Worm (Caenorhabditis elegans) whole organism, midembryonic: ENCODE data around the gene Y75B7B.2.

Experiments used
- T22C8.4 ChIP-seq: fragments of 200-800 bp; sonication (Bioruptor generic); IDR thresholded peaks from 2 replicates; pipeline ENCODE4 v1.3.6; 2022; ENCODE audit warnings: missing genetic modification characterization, missing compliant biosample characterization
- cog-1 ChIP-seq: sonication (generic microtip); optimal IDR thresholded peaks from 2 replicates; lab custom pipeline; 2016; ENCODE audit warnings: missing genetic modification characterization, missing compliant biosample characterization
- flt-1 ChIP-seq: fragments of 200-800 bp; sonication (Bioruptor generic); IDR thresholded peaks from 2 replicates; pipeline ENCODE4 v1.3.6; 2022; ENCODE audit warnings: missing genetic modification characterization, missing compliant biosample characterization
- klf-2 ChIP-seq: fragments of 200-800 bp; sonication (Bioruptor generic); conservative IDR thresholded peaks from 2 replicates; pipeline ENCODE4 v1.3.6; 2022; ENCODE audit warnings: missing genetic modification reagents, missing genetic modification characterization, missing compliant biosample characterization
- med-1 ChIP-seq: sonication (generic microtip); optimal IDR thresholded peaks from 2 replicates; lab custom pipeline; 2017; ENCODE audit warnings: missing genetic modification characterization, mild to moderate bottlenecking, missing compliant biosample characterization, antibody characterized with exemption, missing genetic modification reagents; ENCODE audit not compliant: insufficient read depth
- ref-1 ChIP-seq: fragments of 200-800 bp; sonication (Bioruptor generic); conservative IDR thresholded peaks from 2 replicates; pipeline ENCODE4 v1.3.6; 2022; ENCODE audit warnings: missing genetic modification reagents, missing genetic modification characterization, missing compliant biosample characterization
- tab-1 ChIP-seq: fragments of 200-800 bp; sonication (Bioruptor generic); IDR thresholded peaks from 2 replicates; pipeline ENCODE4 v1.3.6; 2022; ENCODE audit warnings: missing genetic modification characterization, missing compliant biosample characterization
- ztf-23 ChIP-seq: fragments of 200-800 bp; sonication (Bioruptor generic); IDR thresholded peaks from 2 replicates; pipeline ENCODE4 v1.3.6; 2022; ENCODE audit warnings: missing genetic modification reagents, missing genetic modification characterization, missing compliant biosample characterization
- ztf-29 ChIP-seq: fragments of 200-800 bp; sonication (Bioruptor generic); IDR thresholded peaks from 2 replicates; pipeline ENCODE4 v1.3.6; 2022; ENCODE audit warnings: missing genetic modification reagents, missing genetic modification characterization, missing compliant biosample characterization

The Y75B7B.2 gene

DNA sequence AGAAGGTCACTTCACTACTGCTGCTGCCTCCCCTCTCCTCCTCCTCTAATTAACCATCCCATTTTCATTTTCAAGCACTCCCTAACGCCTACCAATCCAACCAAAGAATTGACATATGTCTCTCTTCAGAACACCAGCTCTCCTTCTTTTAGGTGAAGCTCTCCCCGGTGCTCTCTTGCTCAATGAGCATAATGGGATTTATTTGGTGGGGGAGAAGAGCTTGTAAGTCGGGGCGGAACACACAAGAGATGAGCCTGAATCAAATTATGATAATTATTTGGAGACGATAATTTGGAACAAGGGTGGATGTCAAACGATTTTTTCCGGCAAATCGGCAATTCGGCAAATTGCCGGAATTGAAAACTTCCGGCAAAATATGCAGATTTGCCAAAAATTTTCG, 23.0 kb downstream of the Y75B7B.2 start:
- TF ChIP-seq tab-1, result no peak
- no peak for TF ChIP-seq cog-1 (tag; lab: Kevin White, UChicago)
- no peak for TF ChIP-seq ztf-23 (GFP tag; lab: Robert Waterston, UW)
- no peak for TF ChIP-seq ztf-29
- no peak for TF ChIP-seq klf-2 (GFP tag; lab: Robert Waterston, UW)
- TF ChIP-seq ref-1 (GFP tag; lab: Robert Waterston, UW), result no peak
- TF ChIP-seq T22C8.4 (GFP tag; lab: Robert Waterston, UW), result no peak
- TF ChIP-seq med-1 (GFP tag; lab: Kevin White, UChicago), result no peak
- TF ChIP-seq flt-1 (GFP tag; lab: Robert Waterston, UW), result no peak

DNA sequence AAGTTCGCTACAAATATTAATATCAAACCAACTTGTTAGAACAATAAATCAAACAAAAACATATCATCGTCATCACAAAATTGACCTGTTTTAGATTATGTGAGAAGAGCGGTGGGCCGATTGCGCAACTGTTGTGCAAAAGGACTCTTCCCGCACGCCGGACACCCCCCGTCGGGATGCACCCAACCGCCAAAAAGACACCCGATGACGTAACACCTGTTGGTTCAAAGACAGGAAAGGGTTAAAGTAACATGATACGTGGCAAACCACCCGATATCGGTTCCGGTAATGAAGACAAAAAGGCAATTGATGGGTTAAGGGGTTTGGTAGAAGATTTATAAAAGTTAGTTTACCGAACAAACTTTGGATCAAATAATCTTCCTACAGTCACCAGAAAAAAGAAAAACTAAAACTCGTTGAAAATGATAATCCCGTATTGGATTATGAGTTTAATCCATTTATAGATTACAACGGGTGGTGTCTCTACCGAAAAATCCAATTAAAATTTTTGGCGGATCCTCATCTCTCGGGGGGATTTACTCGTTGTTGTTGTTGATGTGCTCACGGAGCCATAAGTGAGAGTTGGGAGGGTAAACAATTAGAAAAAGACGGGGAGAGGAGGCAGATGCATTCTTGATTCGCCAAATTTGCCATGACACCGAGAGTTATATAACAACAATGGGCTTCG, 31.7 kb downstream of the Y75B7B.2 start:
- TF ChIP-seq ztf-23 (GFP tag; lab: Robert Waterston, UW) (no peak), cog-1 (tag; lab: Kevin White, UChicago) (no peak), flt-1 (GFP tag; lab: Robert Waterston, UW) (no peak), tab-1 (no peak), med-1 (GFP tag; lab: Kevin White, UChicago) (no peak), ztf-29 (no peak), T22C8.4 (GFP tag; lab: Robert Waterston, UW) (no peak), ref-1 (GFP tag; lab: Robert Waterston, UW) (no peak), klf-2 (GFP tag; lab: Robert Waterston, UW) (no peak)

DNA sequence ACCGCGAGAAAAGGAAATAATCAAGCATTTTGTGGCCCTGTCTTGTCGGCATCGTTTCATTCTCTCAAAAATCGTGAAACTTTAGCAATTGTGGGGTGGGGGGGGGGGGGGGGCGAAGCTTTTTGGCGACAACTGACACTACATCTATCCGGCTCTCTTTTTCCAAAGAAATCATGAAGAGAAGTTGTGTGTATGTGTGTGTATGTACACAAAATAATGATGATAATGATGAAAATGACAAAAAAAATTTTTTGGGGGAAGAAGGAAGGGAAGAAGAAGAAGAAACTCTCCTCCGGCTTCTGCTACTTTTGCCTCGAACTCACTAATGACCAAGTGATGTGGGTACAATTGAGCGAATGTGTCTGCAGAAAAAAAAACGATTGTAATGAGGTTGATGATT, 32.8 kb downstream of the Y75B7B.2 start:
- TF ChIP-seq flt-1 (GFP tag; lab: Robert Waterston, UW) (no peak), klf-2 (GFP tag; lab: Robert Waterston, UW) (no peak), ztf-23 (GFP tag; lab: Robert Waterston, UW) (no peak), T22C8.4 (GFP tag; lab: Robert Waterston, UW) (no peak), cog-1 (tag; lab: Kevin White, UChicago) (no peak), ztf-29 (no peak), med-1 (GFP tag; lab: Kevin White, UChicago) (no peak), tab-1 (no peak), ref-1 (GFP tag; lab: Robert Waterston, UW) (no peak)

DNA sequence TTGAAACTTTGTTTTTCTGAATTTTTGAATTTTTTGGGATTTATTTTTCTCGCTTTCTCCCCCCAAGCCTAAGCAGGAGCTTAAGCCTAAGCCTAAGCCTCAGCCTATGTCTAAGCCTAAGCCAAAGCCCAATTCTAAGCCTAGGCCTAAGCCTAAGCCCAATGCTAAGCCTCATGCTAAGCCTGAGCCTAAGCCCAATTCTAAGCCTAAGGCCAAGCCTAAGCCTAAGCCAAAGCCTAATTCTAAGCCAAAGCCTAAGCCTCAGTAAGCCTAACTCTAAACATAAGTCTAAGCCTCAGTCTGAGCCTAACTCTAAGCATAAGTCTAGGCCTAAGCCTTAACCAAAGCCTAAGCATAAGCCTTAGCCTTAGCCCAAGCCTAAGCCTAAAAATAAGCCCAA, 33.4 kb downstream of the Y75B7B.2 start:
- no peak for TF ChIP-seq ztf-29
- TF ChIP-seq klf-2 (GFP tag; lab: Robert Waterston, UW), result 0 out of 2 replicates have a peak, but pooled peaks have one; percentile 33
- no peak for TF ChIP-seq ref-1 (GFP tag; lab: Robert Waterston, UW)
- no peak for TF ChIP-seq med-1 (GFP tag; lab: Kevin White, UChicago)

DNA sequence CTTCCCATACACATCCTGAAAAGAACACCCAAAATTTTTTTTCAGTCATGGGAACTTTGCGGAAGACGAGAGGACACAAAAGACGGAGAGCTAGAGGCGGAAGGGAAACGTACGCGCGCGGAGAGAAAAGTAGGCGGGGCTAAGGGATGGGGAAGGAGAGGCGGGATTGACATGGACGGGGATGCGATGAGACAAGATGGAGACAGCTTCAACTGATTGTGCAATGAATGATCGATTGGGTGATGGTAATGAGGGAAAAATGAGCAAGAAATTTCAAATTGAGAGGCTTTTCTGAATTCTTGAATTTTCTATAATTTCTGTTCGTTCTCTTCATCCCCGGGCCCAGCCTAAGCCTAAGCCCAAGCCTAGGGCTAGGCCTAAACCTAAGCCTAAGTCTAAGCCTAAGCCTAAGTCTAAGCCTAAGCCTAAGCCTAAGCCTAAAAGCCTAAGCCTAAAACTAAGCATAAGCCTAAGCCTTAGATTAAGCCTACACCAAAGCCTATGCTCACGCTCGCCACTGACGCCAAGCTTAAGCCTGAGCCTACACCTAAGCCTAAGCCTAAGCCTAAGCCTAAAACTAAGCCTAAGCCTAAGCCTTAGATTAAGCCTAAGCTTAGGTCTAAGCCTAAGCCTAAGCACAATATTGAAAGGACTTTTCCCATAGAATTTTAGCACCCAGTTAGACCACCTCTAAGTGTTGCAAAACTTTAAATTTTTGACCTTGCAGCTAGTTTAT, 39.3 kb downstream of the Y75B7B.2 start:
- TF ChIP-seq ref-1 (GFP tag; lab: Robert Waterston, UW) (no peak), ztf-29 (peak; percentile 83; the same call in 1 of the 2 replicates)

DNA sequence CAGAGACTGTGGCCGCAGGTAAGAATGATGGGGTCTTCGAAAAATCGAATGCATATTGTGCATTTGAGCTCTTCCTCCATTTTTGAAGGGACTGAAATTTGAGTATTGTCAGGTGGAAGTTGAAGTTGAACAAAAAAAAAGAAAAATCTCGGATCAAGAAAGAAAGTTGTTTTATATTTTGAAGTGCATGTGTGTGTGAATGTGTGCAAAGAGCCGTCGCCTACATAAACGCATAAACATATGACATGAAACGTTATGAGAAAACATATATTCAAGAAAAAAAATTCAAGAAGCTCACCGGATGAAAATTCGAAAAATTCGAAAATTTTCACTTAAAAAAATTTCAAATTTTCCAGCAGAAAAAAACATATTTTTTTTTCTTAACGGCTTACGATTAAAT, 40.5 kb downstream of the Y75B7B.2 start, which contains the start of gene madd-2:
madd-2 (minus strand) TSS at position 101 of the 400 bp plus-strand sequence.
- no peak for TF ChIP-seq tab-1
- TF ChIP-seq cog-1 (tag; lab: Kevin White, UChicago), result no peak
- TF ChIP-seq ref-1 (GFP tag; lab: Robert Waterston, UW), result no peak
- no peak for TF ChIP-seq ztf-29
- no peak for TF ChIP-seq med-1 (GFP tag; lab: Kevin White, UChicago)
- no peak for TF ChIP-seq ztf-23 (GFP tag; lab: Robert Waterston, UW)
- no peak for TF ChIP-seq T22C8.4 (GFP tag; lab: Robert Waterston, UW)
- TF ChIP-seq klf-2 (GFP tag; lab: Robert Waterston, UW), result no peak
- no peak for TF ChIP-seq flt-1 (GFP tag; lab: Robert Waterston, UW)

DNA sequence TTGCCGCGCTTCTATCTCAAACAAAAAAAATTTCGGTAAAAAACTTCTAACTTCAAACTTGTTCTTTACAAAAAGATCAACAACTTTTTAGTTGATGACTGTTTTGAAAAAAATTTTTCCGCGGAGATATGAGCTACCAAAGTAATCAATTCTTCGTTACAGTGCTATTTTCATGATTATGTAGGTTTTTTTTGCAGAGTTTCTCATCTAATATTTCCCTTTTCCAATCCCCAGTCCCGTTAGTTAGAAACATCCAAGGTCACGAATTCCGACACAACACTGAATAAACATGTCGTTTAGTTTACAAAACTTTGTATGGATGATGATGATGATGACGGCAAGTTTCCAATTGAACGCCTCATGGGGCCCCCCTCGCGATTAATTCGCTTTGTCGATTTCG, 43.2 kb downstream of the Y75B7B.2 start:
- TF ChIP-seq klf-2 (GFP tag; lab: Robert Waterston, UW) (no peak), T22C8.4 (GFP tag; lab: Robert Waterston, UW) (no peak), med-1 (GFP tag; lab: Kevin White, UChicago) (no peak), flt-1 (GFP tag; lab: Robert Waterston, UW) (no peak), ref-1 (GFP tag; lab: Robert Waterston, UW) (no peak), tab-1 (no peak), ztf-29 (no peak), cog-1 (tag; lab: Kevin White, UChicago) (no peak), ztf-23 (GFP tag; lab: Robert Waterston, UW) (no peak)

DNA sequence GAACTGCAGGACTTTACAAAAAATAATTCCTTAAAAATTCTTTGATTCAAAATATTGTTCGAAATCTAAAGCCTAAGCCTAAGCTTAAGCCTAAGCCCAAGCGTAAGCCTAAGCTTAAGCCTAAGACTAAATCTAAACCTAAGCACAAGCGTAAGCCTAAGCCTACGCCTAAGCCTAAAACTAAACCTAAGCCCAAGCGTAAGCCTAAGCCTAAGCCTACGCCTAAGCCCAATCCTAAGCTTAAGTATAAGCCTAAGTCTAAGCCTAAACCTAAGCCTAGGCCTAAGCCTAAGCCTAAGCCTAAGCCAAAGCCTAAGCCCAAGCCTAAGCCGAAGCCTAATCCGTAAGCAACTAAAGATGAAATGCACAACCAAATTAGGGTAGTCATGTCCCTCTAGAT, 45.3 kb downstream of the Y75B7B.2 start:
- TF ChIP-seq ztf-29 (peak; percentile 76; the same call in 1 of the 2 replicates), T22C8.4 (GFP tag; lab: Robert Waterston, UW) (no peak), flt-1 (GFP tag; lab: Robert Waterston, UW) (no peak), ref-1 (GFP tag; lab: Robert Waterston, UW) (no peak), tab-1 (no peak)

DNA sequence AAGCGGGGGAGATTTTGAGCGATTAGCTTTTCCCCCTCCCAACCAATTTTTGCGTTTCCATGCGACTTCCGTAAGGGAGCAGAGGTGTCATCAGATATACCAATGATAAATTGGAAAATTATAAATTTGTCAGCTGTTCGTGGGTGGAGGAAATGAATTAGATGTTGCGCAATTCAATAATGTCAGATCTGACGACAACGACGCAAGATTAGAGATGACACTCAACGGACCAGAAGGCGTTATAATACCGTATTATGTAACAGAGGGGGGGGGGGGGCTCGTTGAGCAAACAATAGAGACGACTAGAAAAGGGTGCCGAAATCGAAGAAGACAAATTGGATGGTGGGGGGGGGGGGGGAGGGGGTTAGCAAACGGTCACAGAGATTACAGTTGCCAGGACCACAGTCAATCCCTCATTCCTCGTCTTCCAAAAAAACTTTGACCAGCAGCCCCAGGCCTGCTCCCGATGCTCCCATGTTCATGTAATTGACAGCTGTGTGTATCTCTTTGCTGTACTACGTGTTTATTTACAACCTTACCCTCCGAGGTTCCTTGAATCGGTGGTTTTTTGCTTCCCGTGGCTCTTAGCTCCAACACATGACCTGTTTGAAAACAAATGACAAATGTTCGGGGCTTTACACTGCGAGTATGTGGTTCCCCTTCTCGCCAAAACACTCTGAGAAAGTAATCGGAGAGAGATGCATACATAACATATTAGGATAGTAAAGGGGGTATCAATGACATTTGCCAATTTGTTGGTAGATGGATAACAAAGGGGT, 46.8 kb downstream of the Y75B7B.2 start:
- TF ChIP-seq T22C8.4 (GFP tag; lab: Robert Waterston, UW) (no peak), ref-1 (GFP tag; lab: Robert Waterston, UW) (no peak), flt-1 (GFP tag; lab: Robert Waterston, UW) (no peak), klf-2 (GFP tag; lab: Robert Waterston, UW) (no peak), ztf-29 (no peak), cog-1 (tag; lab: Kevin White, UChicago) (no peak), ztf-23 (GFP tag; lab: Robert Waterston, UW) (no peak), med-1 (GFP tag; lab: Kevin White, UChicago) (no peak), tab-1 (no peak)
